Fruit fly (Drosophila melanogaster): Measurements from ENCODE around the gene CG32161.

CG32161 gene

DNA sequence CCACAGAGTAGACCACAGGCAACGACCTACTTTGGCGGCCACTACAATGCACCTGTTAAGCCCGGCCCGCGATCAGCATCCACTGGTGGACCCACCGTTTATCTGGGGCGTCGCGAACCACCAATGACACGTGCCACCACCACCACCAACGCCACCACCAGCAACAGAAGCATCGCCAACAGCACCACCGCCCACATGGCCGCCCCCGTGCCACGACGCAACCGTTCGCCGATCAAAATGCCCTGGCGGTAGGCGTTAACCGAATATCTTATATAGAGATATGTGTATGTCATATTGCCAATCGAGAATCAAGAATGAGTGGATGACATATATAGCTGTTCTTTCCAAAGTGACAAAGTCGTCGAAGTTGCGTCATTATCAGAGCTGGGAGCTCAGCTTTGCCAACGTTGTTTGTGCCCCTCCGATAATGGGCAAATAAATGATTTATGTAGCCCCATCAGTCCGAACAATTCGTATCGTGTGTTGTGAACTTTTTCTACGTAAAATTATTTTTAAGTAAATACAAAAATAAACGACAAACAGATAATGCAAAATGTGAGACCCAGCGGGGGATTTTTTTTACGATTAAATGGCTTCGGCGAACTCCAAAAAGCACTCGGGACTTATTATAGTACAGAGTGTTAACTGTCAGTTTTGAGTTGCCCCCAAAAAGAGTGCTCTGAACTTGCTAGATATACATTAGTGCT, 33.0 kb downstream of the CG32161 start:
- TF ChIP-seq CG8478 (optimal IDR thresholded peaks at IDR 0.05) (no peak), CTCF (optimal IDR thresholded peaks at IDR 0.05) (no peak)

DNA sequence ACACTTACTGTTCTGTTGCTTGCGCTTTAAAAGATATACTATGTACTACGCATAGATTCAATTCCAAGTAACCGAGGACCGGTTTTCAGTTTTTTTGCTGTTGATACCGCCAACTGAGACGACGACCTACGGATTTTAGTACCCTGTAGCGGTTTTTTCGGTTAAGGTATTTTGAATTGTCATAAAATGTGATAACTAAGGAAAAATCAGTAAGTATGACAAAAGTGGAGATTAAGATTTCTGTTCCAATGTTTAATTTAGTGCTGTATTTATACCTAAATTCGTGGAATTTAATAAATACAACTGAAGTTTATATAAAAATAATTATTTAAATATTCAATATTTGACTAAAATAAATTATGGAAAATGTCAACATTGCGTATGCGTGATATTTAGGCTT, 35.1 kb downstream of the CG32161 start:
- TF ChIP-seq CTCF (optimal IDR thresholded peaks at IDR 0.05): no peak
- TF ChIP-seq CG8478 (optimal IDR thresholded peaks at IDR 0.05): no peak

DNA sequence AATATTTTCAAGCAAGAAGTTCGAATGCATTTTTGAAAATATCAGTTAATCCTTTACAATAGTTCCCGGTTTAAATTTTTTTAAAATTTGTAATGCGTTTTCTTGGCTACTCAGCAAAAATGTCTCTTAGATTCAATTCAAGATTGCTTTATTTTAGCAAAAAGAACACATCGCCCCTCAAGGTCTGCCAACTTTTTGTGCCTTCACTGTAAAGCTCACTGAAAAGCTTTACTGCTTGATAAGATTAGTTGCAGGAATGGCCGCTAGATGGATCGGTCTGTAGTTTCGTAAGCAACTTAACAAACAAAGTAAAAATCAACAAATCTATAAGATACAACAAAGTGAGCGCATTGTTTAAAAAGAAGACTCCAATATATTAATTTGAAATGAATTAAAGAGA, 38.0 kb downstream of the CG32161 start:
- TF ChIP-seq CTCF (optimal IDR thresholded peaks at IDR 0.05) (peak in 1 of 2 experiments; percentile 59), CG8478 (optimal IDR thresholded peaks at IDR 0.05) (no peak)

DNA sequence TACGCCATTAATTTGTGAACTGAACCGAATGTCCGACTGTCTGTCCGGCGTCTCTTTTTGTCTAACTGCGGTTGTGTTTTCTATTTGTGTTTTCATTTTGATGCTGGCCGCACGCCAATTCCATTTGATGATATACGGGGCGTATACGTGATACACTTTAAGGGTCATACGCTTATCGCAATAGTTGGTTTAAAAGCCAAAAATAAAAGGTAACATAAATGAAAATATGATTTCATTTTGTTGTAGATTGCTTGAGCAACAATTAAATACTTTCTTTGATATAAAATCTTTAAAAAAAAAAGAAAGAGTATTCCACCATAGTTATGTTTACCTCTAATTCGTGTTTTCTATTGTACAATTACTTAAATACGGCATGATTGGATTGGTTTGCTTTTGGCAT, 39.0 kb downstream of the CG32161 start:
- TF ChIP-seq CTCF (optimal IDR thresholded peaks at IDR 0.05) (no peak), CG8478 (optimal IDR thresholded peaks at IDR 0.05) (no peak)

DNA sequence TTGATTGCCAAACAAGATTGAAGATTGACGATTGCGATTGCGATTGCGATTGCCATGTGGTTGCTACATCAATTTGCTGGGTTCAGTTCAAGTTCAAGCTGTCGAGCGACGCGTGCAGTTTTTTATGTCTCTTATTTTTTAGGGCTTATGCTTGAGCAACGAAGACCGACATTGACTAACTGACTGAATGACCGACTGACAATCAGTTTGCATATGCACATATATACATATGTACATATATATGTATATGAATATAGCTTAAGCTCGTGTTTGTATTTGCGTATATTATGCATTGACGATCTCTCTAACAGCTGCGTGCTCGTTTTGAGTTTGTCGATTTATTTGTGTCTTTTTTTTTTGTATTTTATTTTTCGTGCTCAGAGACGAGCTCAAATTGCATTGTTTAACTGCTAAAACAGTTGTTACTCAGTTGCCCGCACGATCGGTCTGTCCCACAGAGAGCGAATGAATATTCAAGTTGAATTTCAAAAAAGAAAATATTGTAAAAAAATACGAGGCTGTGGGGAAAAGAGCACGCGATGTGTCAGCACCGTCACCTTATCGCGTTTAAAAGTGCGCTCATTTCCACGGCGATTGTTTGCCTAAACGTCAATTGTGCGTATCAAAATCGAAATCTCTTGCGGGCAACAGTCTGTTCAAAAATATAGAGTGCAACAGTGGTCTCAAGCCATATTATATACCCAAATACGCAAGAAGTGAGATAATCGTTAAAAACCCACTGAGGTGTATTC, 40.3 kb downstream of the CG32161 start:
- TF ChIP-seq CTCF (optimal IDR thresholded peaks at IDR 0.05) (no peak), CG8478 (optimal IDR thresholded peaks at IDR 0.05) (no peak)

DNA sequence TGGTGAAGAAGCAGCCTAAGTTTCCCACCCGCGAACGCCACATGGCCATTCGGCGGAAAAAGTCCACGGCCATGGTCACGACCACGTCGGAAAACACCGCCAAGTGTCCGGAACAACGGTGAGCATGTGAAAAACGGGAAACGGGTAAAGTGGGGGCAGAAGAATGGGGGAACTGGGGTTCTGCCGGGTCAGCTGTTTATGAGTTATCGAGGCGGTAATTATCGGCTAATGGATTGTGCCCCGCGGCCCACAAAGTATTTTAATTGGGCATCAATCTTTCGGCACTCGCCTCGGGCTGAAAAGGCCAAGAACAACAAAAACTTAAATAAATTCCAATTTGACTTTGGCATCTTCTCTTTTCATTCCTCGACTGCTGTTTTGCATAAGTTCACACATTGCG, 41.2 kb downstream of the CG32161 start:
- TF ChIP-seq CG8478 (optimal IDR thresholded peaks at IDR 0.05): no peak
- no peak for TF ChIP-seq CTCF (optimal IDR thresholded peaks at IDR 0.05)

DNA sequence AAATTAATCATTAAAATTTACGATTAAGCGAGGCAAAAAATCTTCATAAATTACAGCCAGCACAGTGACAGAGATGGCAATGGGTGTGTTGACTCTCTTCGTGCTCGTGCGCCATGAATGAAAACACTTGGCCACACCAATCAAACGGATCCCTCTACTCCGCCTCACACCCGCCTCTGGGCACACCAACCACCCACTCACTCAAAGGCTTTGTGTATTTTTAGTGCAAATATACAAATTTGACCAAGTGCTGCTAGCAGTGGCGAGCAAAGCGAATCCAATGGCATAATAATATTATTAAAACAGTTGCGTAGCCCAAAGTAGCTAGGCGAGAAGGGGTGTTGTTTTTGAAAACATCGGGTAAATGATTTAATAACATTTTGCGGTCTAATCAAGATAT, 43.5 kb downstream of the CG32161 start:
- TF ChIP-seq CTCF (optimal IDR thresholded peaks at IDR 0.05): no peak
- TF ChIP-seq CG8478 (optimal IDR thresholded peaks at IDR 0.05): no peak

DNA sequence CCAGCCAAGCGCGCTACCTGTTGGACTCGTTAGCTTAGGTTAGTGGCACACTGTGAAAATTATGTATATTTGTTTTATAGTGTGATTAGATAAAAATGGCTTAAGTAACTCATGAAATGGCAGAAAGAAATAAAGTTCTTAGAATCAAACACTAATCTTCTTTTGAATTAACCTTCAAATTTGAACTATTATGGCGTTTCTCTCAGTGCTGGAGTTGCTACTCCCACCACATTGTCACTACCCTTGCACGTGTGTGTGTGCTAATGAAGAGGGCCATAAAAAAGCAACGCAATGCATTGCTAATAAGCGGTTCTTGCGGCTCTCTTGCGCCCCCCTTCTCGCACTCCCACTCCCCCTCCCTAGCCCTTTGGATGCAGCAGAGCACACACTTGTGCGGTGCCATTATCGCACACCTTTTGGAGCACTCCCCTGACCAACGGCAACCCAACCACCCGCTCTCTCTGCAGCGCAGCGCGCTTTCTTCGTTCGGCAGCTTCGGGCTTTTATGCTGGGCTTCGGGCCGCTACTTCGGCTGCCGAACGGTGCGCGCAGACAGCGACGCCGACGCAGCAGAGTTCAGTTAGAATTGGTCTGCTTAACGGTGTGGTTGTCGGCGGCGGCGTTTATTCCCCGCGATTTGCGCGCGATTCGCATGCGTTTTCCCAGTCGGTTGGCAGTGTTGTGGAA, 44.8 kb downstream of the CG32161 start:
- TF ChIP-seq CTCF (optimal IDR thresholded peaks at IDR 0.05): no peak
- no peak for TF ChIP-seq CG8478 (optimal IDR thresholded peaks at IDR 0.05)

DNA sequence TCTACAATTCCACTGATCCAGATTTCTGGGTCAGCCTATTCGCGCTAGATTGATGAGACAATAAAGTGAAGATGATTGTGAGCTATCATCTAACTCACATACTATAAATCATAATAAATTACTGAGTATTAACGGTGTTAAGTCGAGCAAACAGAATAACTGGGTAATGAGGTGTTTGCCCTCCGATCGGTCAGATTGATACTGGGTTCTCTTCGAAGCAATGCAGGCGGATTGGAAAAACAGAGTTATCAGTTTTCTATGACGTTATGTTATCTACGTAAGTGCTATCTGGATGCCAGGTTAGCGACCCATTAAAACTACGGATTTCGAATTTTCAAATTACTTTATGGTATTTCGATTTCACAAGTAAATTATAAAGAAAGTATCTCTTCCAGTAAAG, 45.9 kb downstream of the CG32161 start:
- TF ChIP-seq CTCF (optimal IDR thresholded peaks at IDR 0.05): no peak
- no peak for TF ChIP-seq CG8478 (optimal IDR thresholded peaks at IDR 0.05)

DNA sequence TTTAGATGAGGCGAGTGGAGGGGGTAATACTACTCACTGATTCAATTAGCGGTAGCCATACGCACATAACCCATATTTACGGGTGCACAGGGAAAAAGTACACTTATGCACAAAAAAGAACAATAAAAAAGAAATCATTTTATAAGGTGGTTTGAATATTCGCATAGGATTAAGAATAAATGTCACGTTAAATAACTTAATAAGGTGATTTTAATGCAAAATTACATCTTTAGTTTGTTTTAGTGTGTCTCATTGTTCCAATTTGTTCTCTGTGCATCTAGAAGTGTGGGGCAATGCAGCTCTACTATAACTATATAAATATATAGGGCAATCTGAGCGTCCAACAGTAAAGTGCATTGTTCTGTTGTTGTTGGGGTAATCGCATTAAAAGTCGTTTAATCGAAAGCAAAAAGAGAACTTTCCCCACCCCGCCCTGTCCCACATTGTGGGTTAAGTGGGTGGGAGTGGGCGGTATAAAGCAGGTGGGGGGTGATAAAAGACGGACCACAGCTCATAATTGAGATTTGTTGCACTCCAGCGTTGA, 46.8 kb downstream of the CG32161 start:
- TF ChIP-seq CTCF (optimal IDR thresholded peaks at IDR 0.05) (no peak), CG8478 (optimal IDR thresholded peaks at IDR 0.05) (no peak)

DNA sequence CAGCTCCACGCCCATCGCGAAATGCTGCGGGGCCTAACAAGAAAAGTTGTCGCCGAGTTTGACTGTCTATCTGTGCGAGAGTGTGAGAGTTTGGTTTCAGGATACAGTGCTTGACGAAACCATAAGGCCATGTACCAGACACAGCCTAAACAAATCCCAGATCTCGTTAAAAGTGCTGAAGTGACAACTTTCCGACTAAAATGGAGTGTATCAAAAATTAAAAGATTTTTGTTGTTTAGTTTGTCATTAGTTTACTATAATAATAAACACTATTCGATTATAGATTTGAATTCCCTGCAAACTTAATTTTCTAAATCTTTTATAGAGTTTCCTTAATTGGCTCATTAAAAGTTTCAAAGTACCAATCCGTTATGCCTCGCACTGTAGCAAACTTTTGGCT, 47.6 kb downstream of the CG32161 start:
- TF ChIP-seq CTCF (optimal IDR thresholded peaks at IDR 0.05) (no peak), CG8478 (optimal IDR thresholded peaks at IDR 0.05) (no peak)

DNA sequence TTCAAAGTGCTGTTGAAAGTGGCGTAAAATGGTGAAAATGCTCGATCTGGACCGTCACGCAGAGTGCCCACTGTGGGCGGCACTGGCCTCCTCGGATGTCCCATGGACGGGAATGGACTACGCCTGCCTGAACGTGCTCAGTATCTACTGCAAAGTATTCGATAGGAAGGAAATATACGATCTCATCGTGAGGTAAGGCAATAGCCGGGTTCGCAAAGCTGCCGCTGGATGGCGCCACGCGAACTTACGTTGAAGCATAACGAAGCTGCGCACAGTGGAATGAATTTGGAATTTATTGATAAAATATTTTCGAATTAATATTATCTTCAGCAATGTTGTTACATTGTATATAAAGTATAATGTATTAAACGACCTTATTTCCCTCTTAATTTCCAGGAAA, 50.4 kb downstream of the CG32161 start:
- TF ChIP-seq CTCF (optimal IDR thresholded peaks at IDR 0.05) (peak; percentile 75 to 76), CG8478 (optimal IDR thresholded peaks at IDR 0.05) (no peak)
